Worm (Caenorhabditis elegans) whole organism, L4 larva: ENCODE measurements around the gene W02D7.8.

Experiments
- F10B5.3 ChIP-seq: sonication (generic microtip); optimal IDR thresholded peaks from 2 replicates; lab custom pipeline; 2016; ENCODE audit warnings: mild to moderate bottlenecking, missing genetic modification characterization, missing compliant biosample characterization
- T26A8.4 ChIP-seq: fragments of 200-800 bp; sonication (Bioruptor generic); IDR thresholded peaks from 2 replicates; pipeline ENCODE4 v1.3.6; 2022; ENCODE audit warnings: missing genetic modification characterization, missing compliant biosample characterization
- aha-1 ChIP-seq: fragments of 150-350 bp; peaks from one replicate; lab custom pipeline; 2014; ENCODE audit warnings: missing biosample characterization, missing genetic modification characterization
- ama-1 ChIP-seq: fragments of 150-350 bp; optimal IDR thresholded peaks from 2 replicates; lab custom pipeline; 2014; ENCODE audit warnings: inconsistent platforms, mixed read lengths
- ceh-20 ChIP-seq: fragments of 200-800 bp; sonication (Bioruptor generic); IDR thresholded peaks from 2 replicates; pipeline ENCODE4 v1.3.6; 2022; ENCODE audit warnings: missing genetic modification reagents, missing genetic modification characterization, missing compliant biosample characterization
- ceh-44 ChIP-seq: fragments of 200-800 bp; sonication (Bioruptor generic); IDR thresholded peaks from 2 replicates; pipeline ENCODE4 v1.3.6; 2022; ENCODE audit warnings: missing genetic modification reagents, missing genetic modification characterization, missing compliant biosample characterization
- ceh-82 ChIP-seq: sonication (generic microtip); optimal IDR thresholded peaks from 2 replicates; lab custom pipeline; 2017; ENCODE audit warnings: missing biosample characterization, missing genetic modification characterization
- daf-16 ChIP-seq, 3 experiments: sonication (generic microtip); optimal IDR thresholded peaks; 2 replicates each; lab custom pipeline; 2016 to 2017; ENCODE audit warnings: missing genetic modification characterization in 3 of 3, missing genetic modification reagents in 3 of 3, mild to moderate bottlenecking in 2 of 3, missing compliant biosample characterization in 2 of 3, missing biosample characterization in 1 of 3, moderate library complexity in 1 of 3
- daf-19 ChIP-seq: fragments of 200-800 bp; sonication (Bioruptor generic); conservative IDR thresholded peaks from 2 replicates; pipeline ENCODE4 v1.3.6; 2022; ENCODE audit warnings: missing genetic modification characterization, missing compliant biosample characterization
- dmd-8 ChIP-seq: fragments of 200-800 bp; sonication (Bioruptor generic); IDR thresholded peaks from 2 replicates; pipeline ENCODE4 v1.3.6; 2022; ENCODE audit warnings: missing genetic modification characterization, missing compliant biosample characterization
- dmd-9 ChIP-seq: fragments of 200-800 bp; sonication (Bioruptor generic); IDR thresholded peaks from 2 replicates; pipeline ENCODE4 v1.3.6; 2022; ENCODE audit warnings: missing genetic modification reagents, missing genetic modification characterization, missing compliant biosample characterization
- dpl-1 ChIP-seq: fragments of 150-350 bp; optimal IDR thresholded peaks from 2 replicates; lab custom pipeline; 2014; ENCODE audit warnings: missing biosample characterization, missing genetic modification reagents, missing genetic modification characterization
- duxl-1 ChIP-seq: sonication (generic microtip); optimal IDR thresholded peaks from 2 replicates; lab custom pipeline; 2016; ENCODE audit warnings: mild to moderate bottlenecking, missing genetic modification characterization, moderate library complexity, missing compliant biosample characterization; ENCODE audit not compliant: poor library complexity
- egl-43 ChIP-seq: fragments of 200-800 bp; sonication (Bioruptor generic); IDR thresholded peaks from 2 replicates; pipeline ENCODE4 v1.3.6; 2022; ENCODE audit warnings: missing genetic modification reagents, missing genetic modification characterization, missing compliant biosample characterization
- fkh-10 ChIP-seq: fragments of 150-350 bp; optimal IDR thresholded peaks from 2 replicates; lab custom pipeline; 2014; ENCODE audit warnings: missing biosample characterization, missing genetic modification reagents, missing genetic modification characterization
- lim-7 ChIP-seq: fragments of 200-800 bp; sonication (Bioruptor generic); IDR thresholded peaks from 2 replicates; pipeline ENCODE4 v1.3.6; 2022; ENCODE audit warnings: missing genetic modification characterization, missing compliant biosample characterization
- lin-39 ChIP-seq: fragments of 150-350 bp; optimal IDR thresholded peaks from 2 replicates; lab custom pipeline; 2014; ENCODE audit warnings: missing biosample characterization, missing genetic modification reagents, missing genetic modification characterization
- madf-9 ChIP-seq: fragments of 200-800 bp; sonication (Bioruptor generic); conservative IDR thresholded peaks from 2 replicates; pipeline ENCODE4 v1.3.6; 2022; ENCODE audit warnings: missing genetic modification reagents, missing genetic modification characterization, missing compliant biosample characterization
- mdt-29 ChIP-seq: fragments of 200-800 bp; sonication (Bioruptor generic); IDR thresholded peaks from 2 replicates; pipeline ENCODE4 v1.3.6; 2022; ENCODE audit warnings: missing genetic modification reagents, missing genetic modification characterization, missing compliant biosample characterization
- mxl-3 ChIP-seq: fragments of 200-800 bp; sonication (Bioruptor generic); optimal IDR thresholded peaks from 2 replicates; lab custom pipeline; 2018; ENCODE audit warnings: mild to moderate bottlenecking, missing genetic modification characterization, missing compliant biosample characterization
- nhr-10 ChIP-seq: fragments of 150-350 bp; optimal IDR thresholded peaks from 2 replicates; lab custom pipeline; 2014; ENCODE audit warnings: missing biosample characterization, missing genetic modification characterization
- nhr-102 ChIP-seq: sonication (generic microtip); optimal IDR thresholded peaks from 2 replicates; lab custom pipeline; 2016; ENCODE audit warnings: mild to moderate bottlenecking, missing genetic modification characterization, moderate library complexity, missing compliant biosample characterization
- nhr-237 ChIP-seq: sonication (generic microtip); optimal IDR thresholded peaks from 2 replicates; lab custom pipeline; 2017; ENCODE audit warnings: missing biosample characterization, missing genetic modification characterization
- nhr-41 ChIP-seq: fragments of 200-800 bp; sonication (Bioruptor generic); IDR thresholded peaks from 2 replicates; pipeline ENCODE4 v1.3.6; 2022; ENCODE audit warnings: missing genetic modification reagents, missing genetic modification characterization, missing compliant biosample characterization
- nhr-42 ChIP-seq: fragments of 200-800 bp; sonication (Bioruptor generic); IDR thresholded peaks from 2 replicates; pipeline ENCODE4 v1.3.6; 2022; ENCODE audit warnings: missing genetic modification characterization, missing compliant biosample characterization
- nhr-48 ChIP-seq: sonication (generic microtip); optimal IDR thresholded peaks from 2 replicates; lab custom pipeline; 2016; ENCODE audit warnings: mild to moderate bottlenecking, missing genetic modification characterization, missing compliant biosample characterization
- php-3 ChIP-seq: fragments of 200-800 bp; sonication (Bioruptor generic); IDR thresholded peaks from 2 replicates; pipeline ENCODE4 v1.3.6; 2022; ENCODE audit warnings: missing genetic modification reagents, missing genetic modification characterization, missing compliant biosample characterization
- pqm-1 ChIP-seq: sonication (generic microtip); optimal IDR thresholded peaks from 2 replicates; lab custom pipeline; 2017; ENCODE audit warnings: missing biosample characterization, missing genetic modification characterization
- rbr-2 ChIP-seq: sonication (generic microtip); optimal IDR thresholded peaks from 2 replicates; lab custom pipeline; 2016; ENCODE audit warnings: missing genotype, missing genetic modification characterization, missing compliant biosample characterization
- set-16 ChIP-seq: fragments of 200-800 bp; sonication (Bioruptor generic); IDR thresholded peaks from 2 replicates; pipeline ENCODE4 v1.3.6; 2022; ENCODE audit warnings: missing genetic modification reagents, missing genetic modification characterization, missing compliant biosample characterization
- skn-1 ChIP-seq: fragments of 150-350 bp; optimal IDR thresholded peaks from 2 replicates; lab custom pipeline; 2014; ENCODE audit warnings: missing biosample characterization, missing genetic modification characterization
- snpc-1.2 ChIP-seq: fragments of 200-800 bp; sonication (Bioruptor generic); IDR thresholded peaks from 2 replicates; pipeline ENCODE4 v1.3.6; 2022; ENCODE audit warnings: missing genetic modification reagents, missing genetic modification characterization, missing compliant biosample characterization
- snpc-4 ChIP-seq: fragments of 150-350 bp; optimal IDR thresholded peaks from 2 replicates; lab custom pipeline; 2014; ENCODE audit warnings: missing biosample characterization, missing genetic modification characterization
- tag-97 ChIP-seq: fragments of 200-800 bp; sonication (Bioruptor generic); IDR thresholded peaks from 2 replicates; pipeline ENCODE4 v1.3.6; 2022; ENCODE audit warnings: missing genetic modification characterization, missing compliant biosample characterization
- tra-1 ChIP-seq: fragments of 200-800 bp; sonication (Bioruptor generic); IDR thresholded peaks from 2 replicates; pipeline ENCODE4 v1.3.6; 2022; ENCODE audit warnings: missing genetic modification reagents, missing genetic modification characterization, missing compliant biosample characterization
- unc-130 ChIP-seq: sonication (generic microtip); optimal IDR thresholded peaks from 2 replicates; lab custom pipeline; 2016; ENCODE audit warnings: missing genetic modification reagents, missing genetic modification characterization, missing compliant biosample characterization
- unc-62 ChIP-seq, 3 experiments: fragments of 150-350 bp in 1 of 3; sonication (generic microtip); optimal IDR thresholded peaks in 2 of 3; peaks in 1 of 3; 1 replicate in 1 of 3; 2 replicates in 2 of 3; lab custom pipeline; 2014 to 2017; ENCODE audit warnings: missing biosample characterization in 3 of 3, missing genetic modification characterization in 3 of 3, missing genetic modification reagents in 3 of 3, missing genotype in 1 of 3
- vab-7 ChIP-seq: fragments of 200-800 bp; sonication (Bioruptor generic); IDR thresholded peaks from 2 replicates; pipeline ENCODE4 v1.3.6; 2022; ENCODE audit warnings: missing genetic modification reagents, missing genetic modification characterization, missing compliant biosample characterization
- zag-1 ChIP-seq: fragments of 150-350 bp; optimal IDR thresholded peaks from 2 replicates; lab custom pipeline; 2014; ENCODE audit warnings: missing biosample characterization, missing genetic modification characterization
- zfp-2 ChIP-seq: sonication (generic microtip); optimal IDR thresholded peaks from 2 replicates; lab custom pipeline; 2016; ENCODE audit warnings: mild to moderate bottlenecking, missing genetic modification characterization, missing compliant biosample characterization
- zip-2 ChIP-seq: fragments of 150-350 bp; optimal IDR thresholded peaks from 2 replicates; lab custom pipeline; 2014; ENCODE audit warnings: missing biosample characterization, missing genetic modification characterization
- ztf-7 ChIP-seq: fragments of 150-350 bp; optimal IDR thresholded peaks from 2 replicates; lab custom pipeline; 2014; ENCODE audit warnings: missing biosample characterization, missing genetic modification characterization

W02D7.8 gene

ce11 chrV:8306366-8306765 lies at the start of gene W02D7.8:
Gene W02D7.8, minus strand, starts transcription at chrV:8306466.
- no peak for TF ChIP-seq nhr-102 (tag; lab: Kevin White, UChicago)
- no peak for TF ChIP-seq nhr-42 (GFP tag; lab: Robert Waterston, UW)
- TF ChIP-seq unc-130 (GFP tag; lab: Kevin White, UChicago), result no peak
- TF ChIP-seq egl-43 (GFP tag; lab: Robert Waterston, UW), result no peak
- TF ChIP-seq aha-1, result no peak
- no peak for TF ChIP-seq php-3 (GFP tag; lab: Robert Waterston, UW)
- no peak for TF ChIP-seq nhr-48 (tag; lab: Kevin White, UChicago)
- TF ChIP-seq tra-1, result no peak
- TF ChIP-seq duxl-1 (tag; lab: Kevin White, UChicago), result no peak
- TF ChIP-seq nhr-10 (tag; lab: Kevin White, UChicago), result no peak
- no peak for TF ChIP-seq zip-2 (tag; lab: Kevin White, UChicago)
- no peak for TF ChIP-seq vab-7 (GFP tag; lab: Robert Waterston, UW)
- TF ChIP-seq ceh-20 (GFP tag; lab: Robert Waterston, UW), result no peak
- no peak for TF ChIP-seq pqm-1 (tag; lab: Kevin White, UChicago)
- no peak for TF ChIP-seq rbr-2 (tag; lab: Kevin White, UChicago)
- TF ChIP-seq set-16 (GFP tag; lab: Robert Waterston, UW), result no peak

ce11 chrV:8355435-8356212 lies 49.4 kb upstream of the W02D7.8 start, which contains the start of gene mom-2:
Gene mom-2, plus strand, starts transcription at chrV:8355988.
- TF ChIP-seq dpl-1 (GFP tag; lab: Kevin White, UChicago) (no peak), tag-97 (no peak), zip-2 (tag; lab: Kevin White, UChicago) (no peak), F10B5.3 (no peak), daf-16 (GFP tag; optimal IDR thresholded peaks at IDR 0.05; lab: Kevin White, UChicago) (no peak), daf-16 (tag; optimal IDR thresholded peaks at IDR 0.05; lab: Kevin White, UChicago) (no peak), mdt-29 (GFP tag; lab: Robert Waterston, UW) (no peak)
- TF ChIP-seq, all 104 proteins: peak for 0

- TF ChIP-seq daf-19 (GFP tag; lab: Robert Waterston, UW) (no peak), ceh-82 (tag; lab: Kevin White, UChicago) (no peak), snpc-1.2 (GFP tag; lab: Robert Waterston, UW) (no peak), snpc-4 (no peak), dmd-9 (no peak), ceh-44 (GFP tag; lab: Robert Waterston, UW) (no peak), skn-1 (tag; lab: Kevin White, UChicago) (no peak), dmd-8 (GFP tag; lab: Robert Waterston, UW) (no peak)
Observed at ce11 chrV:8351371-8351770, 45.1 kb upstream of the W02D7.8 start, which contains the start of gene srsx-22. Gene srsx-22, plus strand, starts transcription at chrV:8351671.

- TF ChIP-seq aha-1 (peak; percentile 94), ama-1 (lab: Kevin White, UChicago) (no peak)
Observed at ce11 chrV:8349950-8350349, 43.7 kb upstream of the W02D7.8 start.

- no peak for TF ChIP-seq fkh-10
- TF ChIP-seq nhr-102 (tag; lab: Kevin White, UChicago), result peak; percentile 91
- TF ChIP-seq set-16 (GFP tag; lab: Robert Waterston, UW), result no peak; the same call in none of the 2 replicates
- no peak for TF ChIP-seq lim-7 (GFP tag; lab: Robert Waterston, UW)
- TF ChIP-seq mxl-3 (GFP tag; lab: Kevin White, UChicago), result peak; percentile 79
- TF ChIP-seq egl-43 (GFP tag; lab: Robert Waterston, UW), result no peak; the same call in 1 of the 2 replicates
- TF ChIP-seq tra-1, result peak; percentile 49; the same call in 1 of the 2 replicates
- TF ChIP-seq zfp-2, result no peak
- TF ChIP-seq zag-1 (tag; lab: Kevin White, UChicago), result no peak
- peak; percentile 65 for TF ChIP-seq ztf-7 (tag; lab: Kevin White, UChicago)
- TF ChIP-seq daf-19 (GFP tag; lab: Robert Waterston, UW), result 0 out of 2 replicates have a peak, but pooled peaks have one; percentile 7
- TF ChIP-seq T26A8.4 (GFP tag; lab: Robert Waterston, UW), result peak; percentile 92
- TF ChIP-seq nhr-41 (GFP tag; lab: Robert Waterston, UW), result 0 out of 2 replicates have a peak, but pooled peaks have one; percentile 47
- TF ChIP-seq unc-62 (GFP tag; optimal IDR thresholded peaks at IDR 0.05 in 1 of 2; lab: Kevin White, UChicago), result no peak
- no peak for TF ChIP-seq unc-62 (tag; optimal IDR thresholded peaks at IDR 0.05; lab: Kevin White, UChicago)
- no peak for TF ChIP-seq nhr-237 (tag; lab: Kevin White, UChicago)
- TF ChIP-seq lin-39, result no peak
- TF ChIP-seq tag-97, result no peak
- no peak for TF ChIP-seq madf-9
Observed at ce11 chrV:8348959-8349389, 42.7 kb upstream of the W02D7.8 start.
